Fruit fly (Drosophila melanogaster) whole organism, wandering third instar larva: ENCODE results near the gene CG15020.

Experiments
- Abd-B ChIP-seq: fragments of >200 bp; optimal IDR thresholded peaks from 2 replicates; lab custom pipeline; 2017; ENCODE audit warnings: missing biosample characterization, missing genetic modification characterization
- CG9705 ChIP-seq: fragments of 200-800 bp; sonication (Bioruptor generic); optimal IDR thresholded peaks from 2 replicates; lab custom pipeline; 2018; ENCODE audit warnings: missing biosample characterization, mild to moderate bottlenecking, missing genetic modification characterization
- CrebA ChIP-seq: fragments of 200-800 bp; sonication (Bioruptor generic); optimal IDR thresholded peaks from 2 replicates; lab custom pipeline; 2016; ENCODE audit warnings: missing biosample characterization, mild to moderate bottlenecking, missing genetic modification characterization, borderline replicate concordance
- Dfd ChIP-seq: fragments of >200 bp; optimal IDR thresholded peaks from 2 replicates; lab custom pipeline; 2017; ENCODE audit warnings: missing biosample characterization, missing genetic modification characterization
- Dif ChIP-seq: fragments of 200-275, 200-300 bp; sonication (Bioruptor generic); optimal IDR thresholded peaks from 2 replicates; lab custom pipeline; 2018; ENCODE audit warnings: missing biosample characterization, missing genetic modification characterization; ENCODE audit not compliant: partially characterized antibody
- GATAd ChIP-seq: sonication (Bioruptor generic); optimal IDR thresholded peaks from 2 replicates; lab custom pipeline; 2016; ENCODE audit warnings: missing biosample characterization, missing genetic modification characterization
- HLH106 ChIP-seq: fragments of 200-800 bp; optimal IDR thresholded peaks from 3 replicates; lab custom pipeline; 2019; ENCODE audit warnings: missing biosample characterization, mild to moderate bottlenecking, missing genetic modification characterization, moderate library complexity
- Myc ChIP-seq: fragments of >200 bp; optimal IDR thresholded peaks from 2 replicates; lab custom pipeline; 2017
- N ChIP-seq: fragments of >200 bp; optimal IDR thresholded peaks from 2 replicates; lab custom pipeline; 2018; ENCODE audit warnings: missing biosample characterization, missing external identifiers, missing genetic modification characterization
- OdsH ChIP-seq: fragments of 200-800 bp; sonication (Bioruptor generic); optimal IDR thresholded peaks from 2 replicates; lab custom pipeline; 2016; ENCODE audit warnings: missing biosample characterization, mild to moderate bottlenecking, missing genetic modification characterization
- Rel ChIP-seq, 2 experiments: fragments of 200-800 bp; sonication (Bioruptor generic) in 1 of 2; optimal IDR thresholded peaks; 2 replicates in 1 of 2; 3 replicates in 1 of 2; lab custom pipeline; 2016 to 2019; ENCODE audit warnings: mild to moderate bottlenecking in 2 of 2, missing biosample characterization in 2 of 2, missing genetic modification characterization in 2 of 2, moderate library complexity in 1 of 2
- Sp1 ChIP-seq: fragments of 200-800 bp; sonication (Bioruptor generic); optimal IDR thresholded peaks from 3 replicates; lab custom pipeline; 2019; ENCODE audit warnings: missing biosample characterization, mild to moderate bottlenecking, missing genetic modification characterization, moderate library complexity
- Vsx2 ChIP-seq: fragments of 200-300, 225-300 bp; sonication (Bioruptor generic); optimal IDR thresholded peaks from 2 replicates; lab custom pipeline; 2018; ENCODE audit warnings: missing biosample characterization, missing genetic modification characterization; ENCODE audit not compliant: partially characterized antibody
- brk ChIP-seq: fragments of 200-800 bp; sonication (Bioruptor generic); optimal IDR thresholded peaks from 2 replicates; lab custom pipeline; 2016; ENCODE audit warnings: missing biosample characterization, mild to moderate bottlenecking, missing genetic modification characterization
- dmrt93B ChIP-seq: fragments of 200-800 bp; sonication (Bioruptor generic); optimal IDR thresholded peaks from 2 replicates; lab custom pipeline; 2018; ENCODE audit warnings: missing biosample characterization, mild to moderate bottlenecking, missing genetic modification characterization
- dsf ChIP-seq: sonication (Bioruptor generic); optimal IDR thresholded peaks from 2 replicates; lab custom pipeline; 2016; ENCODE audit warnings: missing biosample characterization, missing genetic modification characterization, borderline replicate concordance
- foxo ChIP-seq, 2 experiments: fragments of 200-800 bp; sonication (Bioruptor generic); optimal IDR thresholded peaks; 2 replicates in 1 of 2; 3 replicates in 1 of 2; lab custom pipeline; 2016 to 2017; ENCODE audit warnings: missing biosample characterization in 2 of 2, missing genetic modification characterization in 2 of 2
- fru ChIP-seq: fragments of 200-800 bp; sonication (Bioruptor generic); optimal IDR thresholded peaks from 3 replicates; lab custom pipeline; 2016; ENCODE audit warnings: missing biosample characterization, mild to moderate bottlenecking, missing genetic modification characterization
- h ChIP-seq: fragments of 200-800 bp; sonication (Bioruptor generic); optimal IDR thresholded peaks from 3 replicates; lab custom pipeline; 2016; ENCODE audit warnings: missing biosample characterization, mild to moderate bottlenecking, missing genetic modification characterization
- jim ChIP-seq: fragments of 175-275, 200-325 bp; sonication (Bioruptor generic); optimal IDR thresholded peaks from 2 replicates; lab custom pipeline; 2016; ENCODE audit warnings: missing biosample characterization, mild to moderate bottlenecking, missing genetic modification characterization
- lola ChIP-seq: fragments of >200 bp; optimal IDR thresholded peaks from 2 replicates; lab custom pipeline; 2017; ENCODE audit warnings: missing biosample characterization, missing genetic modification characterization
- pan ChIP-seq: fragments of >200 bp; optimal IDR thresholded peaks from 2 replicates; lab custom pipeline; 2017
- rgr ChIP-seq: fragments of 200-800 bp; sonication (Bioruptor generic); optimal IDR thresholded peaks from 3 replicates; lab custom pipeline; 2016; ENCODE audit warnings: missing biosample characterization, mild to moderate bottlenecking, missing genetic modification characterization
- sage ChIP-seq: fragments of 200-800 bp; sonication (Bioruptor generic); optimal IDR thresholded peaks from 2 replicates; lab custom pipeline; 2016; ENCODE audit warnings: missing biosample characterization, mild to moderate bottlenecking, missing genetic modification characterization
- sv ChIP-seq: fragments of 200-800 bp; sonication (Bioruptor generic); optimal IDR thresholded peaks from 3 replicates; lab custom pipeline; 2016; ENCODE audit warnings: missing biosample characterization, missing genetic modification characterization
- tai ChIP-seq: sonication (Bioruptor generic); optimal IDR thresholded peaks from 2 replicates; lab custom pipeline; 2016; ENCODE audit warnings: missing biosample characterization, missing genetic modification characterization
- woc ChIP-seq: sonication (Bioruptor generic); optimal IDR thresholded peaks from 2 replicates; lab custom pipeline; 2016; ENCODE audit warnings: missing biosample characterization, mild to moderate bottlenecking, missing genetic modification characterization

CG15020 gene

DNA sequence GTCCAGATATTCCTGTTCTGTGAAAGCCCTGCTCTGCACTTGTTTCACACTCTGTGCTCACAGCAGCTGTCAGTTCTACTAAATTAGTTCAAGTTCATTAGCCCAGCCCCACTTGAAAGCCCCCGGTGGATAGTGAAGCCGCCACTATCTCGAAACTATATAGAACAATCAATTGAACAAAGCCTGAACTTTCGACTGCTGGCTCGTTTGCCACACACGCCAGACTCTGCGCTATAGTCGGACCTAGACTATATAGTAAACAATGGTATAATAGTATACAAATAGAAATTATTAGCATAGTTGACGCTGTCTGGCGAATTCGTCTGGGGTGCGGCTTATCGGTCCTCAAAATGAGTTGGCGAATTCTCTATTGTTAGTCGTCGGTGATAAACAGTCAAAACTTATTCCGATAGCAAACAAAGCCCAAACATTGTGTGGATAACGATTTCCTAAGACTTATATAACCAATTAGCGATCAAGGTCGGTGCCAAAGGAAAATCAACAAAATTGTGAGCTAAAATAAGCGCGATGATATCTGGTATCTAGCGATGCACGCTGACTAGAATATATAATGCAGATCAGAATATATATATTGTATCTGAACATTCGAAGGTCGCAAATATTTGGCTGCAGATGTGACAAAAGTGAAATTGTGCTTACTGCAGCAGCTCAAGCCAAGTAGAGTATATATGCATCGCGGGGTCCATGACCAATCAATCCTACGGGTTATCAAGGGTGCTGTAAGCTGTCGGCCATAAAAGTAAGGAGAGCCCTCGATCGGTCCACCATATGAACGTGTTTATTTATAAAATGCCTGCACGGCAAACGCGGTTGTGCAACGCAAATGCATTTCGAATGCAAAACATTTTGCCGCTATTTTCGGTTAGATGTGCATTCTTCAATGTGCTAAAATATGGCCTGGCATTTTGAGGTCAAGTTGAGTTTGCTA lies 5.9 kb upstream of the CG15020 start:
- TF ChIP-seq Vsx2 (GFP tag; lab: Kevin White, UChicago) (no peak), Sp1 (GFP tag; lab: Kevin White, UChicago) (no peak), rgr (GFP tag; lab: Kevin White, UChicago) (no peak), dsf (GFP tag; lab: Kevin White, UChicago) (no peak), woc (GFP tag; lab: Kevin White, UChicago) (no peak), sv (no peak), GATAd (GFP tag; lab: Kevin White, UChicago) (no peak), foxo (GFP tag; optimal IDR thresholded peaks at IDR 0.05; lab: Kevin White, UChicago) (no peak), HLH106 (tag; lab: Kevin White, UChicago) (no peak), Dif (GFP tag; lab: Kevin White, UChicago) (no peak), Myc (lab: Kevin White, UChicago) (no peak), sage (GFP tag; lab: Kevin White, UChicago) (no peak), lola (no peak), Dfd (GFP tag; lab: Kevin White, UChicago) (no peak), jim (GFP tag; lab: Kevin White, UChicago) (no peak), fru (GFP tag; lab: Kevin White, UChicago) (no peak), pan (lab: Kevin White, UChicago) (no peak)
- TF ChIP-seq, all 38 proteins: peak for 0

DNA sequence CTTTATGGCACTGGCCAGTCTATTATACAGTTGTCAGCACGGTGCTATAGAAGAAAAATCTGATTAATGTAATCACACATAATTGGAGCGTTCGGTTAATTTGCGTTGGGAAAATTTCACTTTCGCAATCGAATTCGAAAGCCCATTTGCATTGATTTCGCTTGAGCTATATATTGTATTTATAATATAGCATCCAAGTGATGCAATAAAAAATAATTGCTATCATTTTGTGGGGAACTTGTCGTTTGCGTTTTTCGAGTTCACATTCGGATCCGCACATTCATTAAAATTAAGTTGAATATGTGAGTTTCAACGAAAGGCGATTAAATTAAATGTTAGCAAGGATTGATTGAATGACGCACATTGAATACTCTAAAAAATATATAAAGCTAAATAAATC lies 4.4 kb upstream of the CG15020 start:
- TF ChIP-seq fru (GFP tag; lab: Kevin White, UChicago) (no peak), Rel (GFP tag; optimal IDR thresholded peaks at IDR 0.05; lab: Kevin White, UChicago) (no peak), Rel (tag; optimal IDR thresholded peaks at IDR 0.05; lab: Kevin White, UChicago) (peak; percentile 53)
- TF ChIP-seq, all 38 proteins: peak for 1

DNA sequence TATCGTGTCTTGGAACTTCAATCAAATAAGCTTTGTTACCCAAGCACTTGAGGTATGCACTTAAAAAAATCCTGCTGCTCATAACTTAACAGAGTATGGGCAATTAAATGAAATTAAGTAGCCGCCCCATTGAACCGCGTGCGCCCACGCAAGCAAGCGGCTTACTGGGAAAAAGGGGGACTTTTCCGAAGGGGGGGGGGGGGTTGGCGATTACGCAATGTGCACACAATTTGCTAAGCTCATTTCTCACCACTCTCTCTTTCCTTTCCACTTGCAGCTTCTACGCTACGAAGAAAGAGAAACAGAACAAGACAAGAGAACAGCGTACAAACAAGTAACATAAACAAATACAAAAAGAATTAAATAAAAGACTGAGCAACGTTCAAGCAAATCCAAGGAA lies 3.9 kb upstream of the CG15020 start:
- TF ChIP-seq CG9705 (GFP tag; lab: Kevin White, UChicago) (no peak), fru (GFP tag; lab: Kevin White, UChicago) (no peak), dmrt93B (no peak), dsf (GFP tag; lab: Kevin White, UChicago) (no peak)

DNA sequence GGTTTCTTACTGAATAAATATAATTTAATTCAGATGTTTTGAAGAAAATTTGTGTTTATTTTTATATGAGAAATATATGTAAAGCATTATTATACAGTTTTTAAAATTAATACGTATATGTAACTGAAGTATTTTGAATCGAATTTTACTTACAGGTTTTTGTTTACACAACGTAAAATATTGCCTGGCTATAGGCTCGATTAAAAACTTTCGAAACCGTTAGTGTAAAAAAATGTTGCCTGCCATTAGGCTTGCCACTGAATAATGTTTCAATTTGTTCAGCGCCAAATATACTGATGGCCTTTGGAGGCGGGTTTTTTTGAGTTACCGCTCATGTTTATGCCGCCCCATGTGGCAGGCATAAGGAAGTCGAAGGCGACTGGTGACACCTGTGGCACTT lies 5.1 kb downstream of the CG15020 start:
- TF ChIP-seq GATAd (GFP tag; lab: Kevin White, UChicago) = no peak
- TF ChIP-seq tai (GFP tag; lab: Kevin White, UChicago) = no peak
- no peak for TF ChIP-seq CG9705 (GFP tag; lab: Kevin White, UChicago)
- TF ChIP-seq Myc (lab: Kevin White, UChicago) = peak; percentile 74
- TF ChIP-seq h (GFP tag; lab: Kevin White, UChicago) = no peak
- no peak for TF ChIP-seq lola
- TF ChIP-seq N = peak; percentile 32
- no peak for TF ChIP-seq CrebA (GFP tag; lab: Kevin White, UChicago)
- TF ChIP-seq brk (GFP tag; lab: Kevin White, UChicago) = no peak

DNA sequence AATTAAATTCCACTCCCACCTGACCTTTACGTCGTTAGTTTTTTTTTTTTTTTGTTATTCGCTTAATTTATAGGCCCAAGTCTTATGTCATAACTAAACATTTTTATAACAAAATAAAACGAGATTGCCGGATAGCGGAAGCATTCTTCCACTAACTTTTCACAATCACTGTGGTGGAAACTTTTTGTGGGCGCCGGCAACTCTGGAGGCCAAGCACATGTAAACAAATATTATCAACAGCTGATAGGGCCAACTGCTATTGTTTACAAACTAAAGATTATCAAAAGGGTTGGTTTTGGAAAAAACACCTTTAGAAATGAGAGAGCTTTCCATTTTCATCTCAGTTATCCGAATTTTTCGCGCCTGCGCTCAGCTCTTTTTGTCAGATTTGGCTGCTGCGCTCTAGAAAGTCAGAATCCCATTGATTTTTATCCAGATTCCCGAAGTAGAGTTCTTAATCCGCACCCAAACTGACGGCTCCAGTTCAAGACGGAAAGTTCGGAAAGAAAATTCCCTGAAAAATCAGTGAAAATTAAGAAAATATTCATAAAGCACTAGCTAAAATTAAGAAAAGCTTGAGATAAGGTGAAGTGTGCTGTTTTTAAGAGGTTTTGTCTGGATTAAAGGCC lies 7.6 kb downstream of the CG15020 start, which contains the start of gene nAChRbeta1:
Gene nAChRbeta1, plus strand, starts transcription at position 432 of the 629 bp plus-strand sequence.
- TF ChIP-seq Abd-B (GFP tag; lab: Kevin White, UChicago) = no peak
- no peak for TF ChIP-seq Sp1 (GFP tag; lab: Kevin White, UChicago)
- no peak for TF ChIP-seq Dif (GFP tag; lab: Kevin White, UChicago)
- no peak for TF ChIP-seq pan (lab: Kevin White, UChicago)
- TF ChIP-seq OdsH = no peak
- TF ChIP-seq woc (GFP tag; lab: Kevin White, UChicago) = no peak
- TF ChIP-seq, all 38 proteins: peak for 0
